Fruit fly (Drosophila melanogaster): ENCODE measurements around the gene Ir62a.

Ir62a gene

dm6 chr3L:1531159-1531558, at the start of gene Ir62a:
Ir62a (minus strand) TSS chr3L:1531259.
- no peak for TF ChIP-seq Myc (optimal IDR thresholded peaks at IDR 0.05)
- no peak for TF ChIP-seq ttk (optimal IDR thresholded peaks at IDR 0.05)
- TF ChIP-seq psq (optimal IDR thresholded peaks at IDR 0.05) = no peak
- no peak for TF ChIP-seq insv (optimal IDR thresholded peaks at IDR 0.05)
- no peak for TF ChIP-seq Sin3A (optimal IDR thresholded peaks at IDR 0.05)
- TF ChIP-seq h (optimal IDR thresholded peaks at IDR 0.05) = no peak

- no peak for TF ChIP-seq ttk (optimal IDR thresholded peaks at IDR 0.05)
- no peak for TF ChIP-seq psq (optimal IDR thresholded peaks at IDR 0.05)
- no peak for TF ChIP-seq h (optimal IDR thresholded peaks at IDR 0.05)
- TF ChIP-seq Myc (optimal IDR thresholded peaks at IDR 0.05) = no peak
- no peak for TF ChIP-seq insv (optimal IDR thresholded peaks at IDR 0.05)
- no peak for TF ChIP-seq Sin3A (optimal IDR thresholded peaks at IDR 0.05)
These were observed 49.8 kb upstream of the Ir62a start for dm6 chr3L:1580821-1581220.

DNA sequence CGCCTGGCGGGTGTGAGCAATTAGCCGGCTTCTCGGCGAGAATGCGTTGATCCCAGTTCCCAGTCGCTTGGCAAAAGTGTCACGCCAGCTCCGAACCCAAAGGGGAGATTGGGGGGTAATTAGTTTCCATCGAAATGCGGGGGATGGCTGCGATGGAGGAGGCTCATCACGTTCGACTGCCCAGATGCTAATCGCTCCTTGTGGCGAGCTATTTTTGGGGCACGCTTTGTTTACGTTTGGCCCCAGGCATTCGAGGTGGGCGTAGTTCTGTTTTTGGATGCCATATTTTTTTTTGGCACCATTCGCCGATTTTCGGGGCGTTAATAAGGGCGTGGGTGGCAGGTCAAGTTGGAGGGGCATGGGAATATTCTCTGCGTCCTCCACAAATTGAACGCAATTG, 49.1 kb upstream of the Ir62a start:
- TF ChIP-seq Myc (optimal IDR thresholded peaks at IDR 0.05) = no peak
- no peak for TF ChIP-seq h (optimal IDR thresholded peaks at IDR 0.05)
- TF ChIP-seq insv (optimal IDR thresholded peaks at IDR 0.05) = no peak
- no peak for TF ChIP-seq Sin3A (optimal IDR thresholded peaks at IDR 0.05)
- no peak for TF ChIP-seq psq (optimal IDR thresholded peaks at IDR 0.05)
- TF ChIP-seq ttk (optimal IDR thresholded peaks at IDR 0.05) = no peak

DNA sequence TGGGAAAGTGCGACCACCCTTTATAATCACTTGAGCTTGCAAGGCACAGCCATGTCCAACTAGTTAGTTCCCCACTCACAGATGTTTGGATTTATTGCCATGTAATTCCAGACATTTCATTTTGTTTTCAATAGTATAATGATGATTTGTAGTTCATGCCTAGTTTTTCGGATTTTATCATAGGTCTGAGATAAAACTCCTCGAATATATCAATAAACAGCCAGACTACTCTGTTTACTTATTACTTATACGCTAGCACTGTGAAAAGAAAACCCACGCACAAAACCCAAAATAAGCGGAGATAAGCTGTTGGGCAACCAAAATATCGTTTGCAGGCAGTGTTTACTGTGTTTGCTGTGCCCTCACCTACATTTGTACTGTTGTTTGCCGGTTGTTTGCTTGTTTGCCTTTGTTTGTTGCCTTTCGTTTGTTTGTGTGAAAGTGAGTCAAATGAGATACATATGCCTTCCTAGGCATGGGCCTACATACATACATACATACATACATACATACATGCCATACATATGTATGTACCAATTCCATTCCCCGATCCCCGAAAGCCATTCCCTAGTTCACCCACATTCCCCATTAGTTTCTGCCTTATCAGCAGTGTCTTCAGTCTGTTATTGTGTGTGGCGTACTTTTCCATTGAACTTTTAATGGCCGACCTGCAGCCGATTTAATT, 48.3 kb upstream of the Ir62a start:
- TF ChIP-seq ttk (optimal IDR thresholded peaks at IDR 0.05) = no peak
- no peak for TF ChIP-seq insv (optimal IDR thresholded peaks at IDR 0.05)
- no peak for TF ChIP-seq Sin3A (optimal IDR thresholded peaks at IDR 0.05)
- TF ChIP-seq psq (optimal IDR thresholded peaks at IDR 0.05) = no peak
- TF ChIP-seq h (optimal IDR thresholded peaks at IDR 0.05) = no peak
- no peak for TF ChIP-seq Myc (optimal IDR thresholded peaks at IDR 0.05)

dm6 chr3L:1578391-1578948, 47.4 kb upstream of the Ir62a start:
- TF ChIP-seq psq (optimal IDR thresholded peaks at IDR 0.05) (no peak), insv (optimal IDR thresholded peaks at IDR 0.05) (no peak), ttk (optimal IDR thresholded peaks at IDR 0.05) (no peak), h (optimal IDR thresholded peaks at IDR 0.05) (no peak), Myc (optimal IDR thresholded peaks at IDR 0.05) (no peak), Sin3A (optimal IDR thresholded peaks at IDR 0.05) (no peak)

DNA sequence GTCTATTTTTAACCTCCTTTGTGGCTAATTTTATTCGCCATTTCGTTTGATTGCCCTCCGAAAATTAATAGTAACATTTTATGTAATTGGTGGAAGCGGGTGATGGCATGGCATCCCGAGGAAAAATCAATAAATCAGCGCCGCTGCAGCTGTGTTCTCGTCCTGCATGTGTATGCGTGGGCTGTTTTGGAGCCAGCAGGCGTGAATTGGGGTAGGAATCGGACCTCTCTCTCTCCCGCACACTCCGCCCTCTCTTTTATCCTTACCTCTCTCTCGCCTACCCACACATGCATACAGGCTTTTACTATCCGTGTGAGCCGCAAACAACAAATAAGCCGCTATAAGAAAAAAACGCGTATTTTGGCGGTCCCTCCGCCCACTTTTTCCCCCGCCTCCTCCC, 46.3 kb upstream of the Ir62a start:
- TF ChIP-seq insv (optimal IDR thresholded peaks at IDR 0.05) (no peak), psq (optimal IDR thresholded peaks at IDR 0.05) (no peak), Myc (optimal IDR thresholded peaks at IDR 0.05) (no peak), h (optimal IDR thresholded peaks at IDR 0.05) (no peak), ttk (optimal IDR thresholded peaks at IDR 0.05) (no peak), Sin3A (optimal IDR thresholded peaks at IDR 0.05) (no peak)

- no peak for TF ChIP-seq ttk (optimal IDR thresholded peaks at IDR 0.05)
- TF ChIP-seq h (optimal IDR thresholded peaks at IDR 0.05) = no peak
- TF ChIP-seq Myc (optimal IDR thresholded peaks at IDR 0.05) = no peak
- no peak for TF ChIP-seq insv (optimal IDR thresholded peaks at IDR 0.05)
- TF ChIP-seq psq (optimal IDR thresholded peaks at IDR 0.05) = no peak
- TF ChIP-seq Sin3A (optimal IDR thresholded peaks at IDR 0.05) = no peak
These were observed 45.5 kb upstream of the Ir62a start, which contains the start of gene CG13917 for dm6 chr3L:1576489-1577106. CG13917 (plus strand) TSS chr3L:1576699.

DNA sequence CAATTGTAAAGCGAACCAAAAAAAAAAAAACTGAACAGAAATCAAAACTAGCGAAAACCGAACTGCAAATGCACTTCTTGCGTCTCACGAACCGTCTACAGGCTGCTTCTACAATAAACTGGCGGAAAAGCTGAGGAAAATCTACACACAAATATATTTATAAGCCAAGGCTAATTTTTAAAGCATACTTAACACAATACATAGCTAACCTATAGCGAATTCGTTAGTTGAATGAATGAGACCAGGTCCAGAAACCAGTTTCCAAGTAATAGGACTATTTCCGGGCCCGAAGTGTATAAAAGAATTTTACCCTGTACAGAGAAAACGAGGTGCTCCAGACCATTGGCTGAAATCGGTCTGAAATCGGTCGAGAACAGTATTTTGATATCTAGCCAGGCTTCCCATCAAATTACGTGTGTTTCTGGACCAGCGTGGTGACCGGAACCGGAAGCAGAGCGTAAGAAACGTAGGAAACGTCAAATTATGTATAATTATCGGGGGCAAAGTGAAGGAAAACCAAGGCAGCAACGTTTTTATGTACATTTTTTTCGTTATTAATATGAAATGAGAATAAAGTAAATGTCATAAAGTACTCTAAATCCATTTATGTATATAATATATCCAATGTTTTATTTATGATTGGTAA, 44.8 kb upstream of the Ir62a start:
- TF ChIP-seq Myc (optimal IDR thresholded peaks at IDR 0.05) (no peak), ttk (optimal IDR thresholded peaks at IDR 0.05) (no peak), psq (optimal IDR thresholded peaks at IDR 0.05) (no peak), Sin3A (optimal IDR thresholded peaks at IDR 0.05) (no peak), h (optimal IDR thresholded peaks at IDR 0.05) (no peak), insv (optimal IDR thresholded peaks at IDR 0.05) (no peak)

DNA sequence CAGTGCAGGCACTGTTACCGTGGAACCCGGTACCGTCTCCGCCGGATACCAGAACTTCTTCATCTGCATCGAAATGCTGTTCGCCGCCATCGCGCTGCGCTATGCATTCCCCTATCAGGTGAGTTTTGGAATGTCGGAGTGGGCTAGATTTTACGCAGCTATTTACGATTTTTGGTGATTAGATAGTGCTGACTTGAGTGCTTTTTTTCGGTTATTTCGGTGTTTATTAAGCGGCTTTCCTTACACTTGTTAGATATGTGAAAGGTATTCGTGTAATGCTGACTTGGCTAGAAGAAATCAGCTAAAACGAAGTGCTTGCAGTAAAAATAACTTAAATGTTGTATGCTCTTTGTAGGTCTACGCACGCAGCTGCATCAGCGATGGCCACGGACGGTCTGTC, 42.1 kb upstream of the Ir62a start:
- no peak for TF ChIP-seq Sin3A (optimal IDR thresholded peaks at IDR 0.05)
- TF ChIP-seq ttk (optimal IDR thresholded peaks at IDR 0.05) = no peak
- no peak for TF ChIP-seq insv (optimal IDR thresholded peaks at IDR 0.05)
- TF ChIP-seq h (optimal IDR thresholded peaks at IDR 0.05) = no peak
- no peak for TF ChIP-seq Myc (optimal IDR thresholded peaks at IDR 0.05)

- TF ChIP-seq Myc (optimal IDR thresholded peaks at IDR 0.05) (no peak), insv (optimal IDR thresholded peaks at IDR 0.05) (no peak), h (optimal IDR thresholded peaks at IDR 0.05) (no peak), ttk (optimal IDR thresholded peaks at IDR 0.05) (no peak)
These were observed 40.0 kb upstream of the Ir62a start for dm6 chr3L:1571077-1571476.

dm6 chr3L:1569966-1570276, 38.9 kb upstream of the Ir62a start:
- no peak for TF ChIP-seq ttk (optimal IDR thresholded peaks at IDR 0.05)
- no peak for TF ChIP-seq Myc (optimal IDR thresholded peaks at IDR 0.05)
- TF ChIP-seq h (optimal IDR thresholded peaks at IDR 0.05) = no peak
- no peak for TF ChIP-seq Sin3A (optimal IDR thresholded peaks at IDR 0.05)
- TF ChIP-seq psq (optimal IDR thresholded peaks at IDR 0.05) = no peak
- no peak for TF ChIP-seq insv (optimal IDR thresholded peaks at IDR 0.05)
